Worm (Caenorhabditis elegans) whole organism, late embryonic: ENCODE data around the gene C15H11.10.

Experiments used
- ceh-48 ChIP-seq: sonication (generic microtip); optimal IDR thresholded peaks from 2 replicates; lab custom pipeline; 2016; ENCODE audit warnings: missing genetic modification characterization, inconsistent platforms, missing compliant biosample characterization
- elt-2 ChIP-seq: sonication (generic microtip); optimal IDR thresholded peaks from 2 replicates; lab custom pipeline; 2016; ENCODE audit warnings: missing genetic modification reagents, missing genetic modification characterization, missing compliant biosample characterization
- pha-4 ChIP-seq: fragments of 150-350 bp; optimal IDR thresholded peaks from 2 replicates; lab custom pipeline; 2018; ENCODE audit warnings: missing biosample characterization, missing genetic modification reagents, missing genetic modification characterization

DNA sequence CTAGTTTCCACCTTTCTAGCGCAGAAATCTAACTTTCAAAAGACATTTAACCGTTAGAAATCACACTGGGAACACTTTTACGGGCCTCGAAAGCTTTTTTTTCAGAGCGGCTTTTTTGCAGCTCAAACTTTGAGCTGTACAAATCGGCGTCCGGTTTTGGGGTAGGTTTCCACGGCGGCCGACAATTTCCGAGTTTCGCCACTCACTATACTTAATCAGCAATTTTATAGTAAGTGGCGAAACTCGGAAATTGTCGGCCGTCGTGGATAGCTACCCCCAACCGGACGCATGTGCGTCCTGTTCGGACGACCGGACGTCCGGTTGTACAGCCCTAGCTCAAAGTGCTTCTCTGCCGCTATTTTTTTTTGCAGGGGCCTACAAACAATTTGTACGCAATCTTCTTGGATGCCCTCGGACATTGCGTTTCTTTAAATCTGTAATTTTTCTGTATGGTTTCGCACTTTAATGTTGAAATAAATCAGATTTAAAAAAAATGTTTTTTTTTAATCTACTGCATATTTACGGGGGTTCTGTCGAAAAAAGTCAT lies 4.3 kb downstream of the C15H11.10 start:
- TF ChIP-seq elt-2 (tag; lab: Kevin White, UChicago), result no peak
- TF ChIP-seq pha-4 (tag; lab: Kevin White, UChicago), result no peak
- TF ChIP-seq ceh-48 (tag; lab: Kevin White, UChicago), result no peak
